Fruit fly (Drosophila melanogaster) whole organism, prepupa: ENCODE measurements around the gene Cks30A.

Source experiments
- Blimp-1 ChIP-seq: fragments of 200-800 bp; sonication (Bioruptor generic); optimal IDR thresholded peaks from 3 replicates; lab custom pipeline; 2017; ENCODE audit warnings: missing biosample characterization, missing genetic modification characterization, mild to moderate bottlenecking, moderate library complexity, missing genetic modification reagents
- CG10631 ChIP-seq: fragments of 200-800 bp; sonication (Bioruptor generic); optimal IDR thresholded peaks from 2 replicates; lab custom pipeline; 2016; ENCODE audit warnings: missing biosample characterization, missing genetic modification characterization
- CG10669 ChIP-seq: fragments of 200-800 bp; sonication (Bioruptor generic); optimal IDR thresholded peaks from 3 replicates; lab custom pipeline; 2018; ENCODE audit warnings: missing biosample characterization, mild to moderate bottlenecking, missing genetic modification characterization, moderate library complexity
- CG11762 ChIP-seq: fragments of 200-800 bp; sonication (Bioruptor generic); optimal IDR thresholded peaks from 3 replicates; lab custom pipeline; 2016; ENCODE audit warnings: missing biosample characterization, missing genetic modification characterization; ENCODE audit not compliant: insufficient read depth
- CG1621 ChIP-seq: fragments of 200-800 bp; sonication (Bioruptor generic); optimal IDR thresholded peaks from 3 replicates; lab custom pipeline; 2018; ENCODE audit warnings: missing biosample characterization, mild to moderate bottlenecking, missing genetic modification characterization
- CG16779 ChIP-seq: fragments of 200-800 bp; sonication (Bioruptor generic); optimal IDR thresholded peaks from 3 replicates; lab custom pipeline; 2017; ENCODE audit warnings: missing biosample characterization, mild to moderate bottlenecking, missing genetic modification characterization
- CG31627 ChIP-seq: fragments of 200-800 bp; sonication (Bioruptor generic); optimal IDR thresholded peaks from 3 replicates; lab custom pipeline; 2016; ENCODE audit warnings: missing biosample characterization, missing genetic modification characterization
- CG34406 ChIP-seq: fragments of 200-800 bp; sonication (Bioruptor generic); optimal IDR thresholded peaks from 3 replicates; lab custom pipeline; 2016; ENCODE audit warnings: missing biosample characterization, missing genetic modification characterization
- CG3919 ChIP-seq: fragments of 200-800 bp; sonication (Bioruptor generic); optimal IDR thresholded peaks from 3 replicates; lab custom pipeline; 2016; ENCODE audit warnings: missing biosample characterization, missing genetic modification characterization
- CG4318 ChIP-seq: fragments of 200-800 bp; sonication (Bioruptor generic); optimal IDR thresholded peaks from 3 replicates; lab custom pipeline; 2017; ENCODE audit warnings: missing biosample characterization, mild to moderate bottlenecking, missing genetic modification characterization
- CG6792 ChIP-seq: fragments of 200-800 bp; sonication (Bioruptor generic); optimal IDR thresholded peaks from 3 replicates; lab custom pipeline; 2016; ENCODE audit warnings: missing biosample characterization, missing genetic modification characterization
- CG7368 ChIP-seq: fragments of 200-800 bp; sonication (Bioruptor generic); optimal IDR thresholded peaks from 3 replicates; lab custom pipeline; 2016; ENCODE audit warnings: missing biosample characterization, missing genetic modification characterization
- CG8119 ChIP-seq: fragments of 200-800 bp; sonication (Bioruptor generic); IDR thresholded peaks from 3 replicates; pipeline ENCODE4 v1.3.6; 2022; ENCODE audit warnings: missing biosample characterization, missing genetic modification characterization
- CG8632 ChIP-seq: fragments of 200-800 bp; sonication (Bioruptor generic); optimal IDR thresholded peaks from 3 replicates; lab custom pipeline; 2016; ENCODE audit warnings: missing biosample characterization, missing genetic modification characterization
- CG9139 ChIP-seq: fragments of 200-800 bp; sonication (Bioruptor generic); optimal IDR thresholded peaks from 3 replicates; lab custom pipeline; 2017; ENCODE audit warnings: missing biosample characterization, mild to moderate bottlenecking, missing genetic modification characterization
- Eip78C ChIP-seq: fragments of 200-800 bp; sonication (Bioruptor generic); peaks from one replicate; lab custom pipeline; 2016; ENCODE audit warnings: missing biosample characterization, missing genetic modification characterization
- Eip93F ChIP-seq: fragments of 200-800 bp; sonication (Bioruptor generic); optimal IDR thresholded peaks from 2 replicates; lab custom pipeline; 2016; ENCODE audit warnings: missing biosample characterization, mild to moderate bottlenecking, missing genetic modification characterization
- Ets21C ChIP-seq: fragments of 200-800 bp; sonication (Bioruptor generic); optimal IDR thresholded peaks from 3 replicates; lab custom pipeline; 2016; ENCODE audit warnings: missing biosample characterization, missing genetic modification characterization
- Hr38 ChIP-seq: sonication (Bioruptor generic); optimal IDR thresholded peaks from 2 replicates; lab custom pipeline; 2016; ENCODE audit warnings: missing biosample characterization, missing genetic modification characterization
- Hr39 ChIP-seq: fragments of 200-800 bp; sonication (Bioruptor generic); optimal IDR thresholded peaks from 2 replicates; lab custom pipeline; 2016; ENCODE audit warnings: missing biosample characterization, missing genetic modification characterization
- Hr4 ChIP-seq: fragments of 200-800 bp; sonication (Bioruptor generic); optimal IDR thresholded peaks from 3 replicates; lab custom pipeline; 2016; ENCODE audit warnings: missing biosample characterization, missing genetic modification characterization
- Lpt ChIP-seq: fragments of 200-800 bp; sonication (Bioruptor generic); optimal IDR thresholded peaks from 3 replicates; lab custom pipeline; 2016; ENCODE audit warnings: missing biosample characterization, missing genetic modification characterization
- Met ChIP-seq: fragments of 200-800 bp; sonication (Bioruptor generic); optimal IDR thresholded peaks from 3 replicates; lab custom pipeline; 2016; ENCODE audit warnings: missing biosample characterization, missing genetic modification characterization
- Sox14 ChIP-seq: fragments of 200-800 bp; sonication (Bioruptor generic); optimal IDR thresholded peaks from 3 replicates; lab custom pipeline; 2016; ENCODE audit warnings: missing biosample characterization, missing genetic modification characterization
- achi ChIP-seq: fragments of 200-800 bp; sonication (Bioruptor generic); optimal IDR thresholded peaks from 3 replicates; lab custom pipeline; 2016; ENCODE audit warnings: missing biosample characterization, missing genetic modification characterization
- cyc ChIP-seq: fragments of 200-800 bp; sonication (Bioruptor generic); optimal IDR thresholded peaks from 3 replicates; lab custom pipeline; 2016; ENCODE audit warnings: missing biosample characterization, missing genetic modification characterization
- dsx ChIP-seq: fragments of 200-800 bp; optimal IDR thresholded peaks from 3 replicates; lab custom pipeline; 2019; ENCODE audit warnings: missing biosample characterization, mild to moderate bottlenecking, missing genetic modification characterization, moderate library complexity; ENCODE audit not compliant: poor library complexity, severe bottlenecking
- esn ChIP-seq: fragments of 200-800 bp; sonication (Bioruptor generic); optimal IDR thresholded peaks from 2 replicates; lab custom pipeline; 2016; ENCODE audit warnings: missing biosample characterization, mild to moderate bottlenecking, missing genetic modification characterization, moderate library complexity
- fd85E ChIP-seq: fragments of 200-800 bp; sonication (Bioruptor generic); optimal IDR thresholded peaks from 3 replicates; lab custom pipeline; 2016; ENCODE audit warnings: missing biosample characterization, missing genetic modification characterization
- fkh ChIP-seq: fragments of 200-800 bp; sonication (Bioruptor generic); optimal IDR thresholded peaks from 3 replicates; lab custom pipeline; 2017; ENCODE audit warnings: missing biosample characterization, mild to moderate bottlenecking, missing genetic modification characterization, moderate library complexity
- lz ChIP-seq: fragments of 200-800 bp; sonication (Bioruptor generic); optimal IDR thresholded peaks from 3 replicates; lab custom pipeline; 2016; ENCODE audit warnings: missing biosample characterization, missing genetic modification characterization
- spab ChIP-seq: fragments of 200-800 bp; sonication (Bioruptor generic); optimal IDR thresholded peaks from 2 replicates; lab custom pipeline; 2017; ENCODE audit warnings: missing biosample characterization, mild to moderate bottlenecking, missing genetic modification characterization, missing genetic modification reagents
- svp ChIP-seq: fragments of 200-800 bp; sonication (Bioruptor generic); peaks from one replicate; lab custom pipeline; 2016; ENCODE audit warnings: missing biosample characterization, missing genetic modification characterization

Cks30A gene

dm6 chr2L:9330628-9331027 lies at the start of gene Cks30A:
Cks30A (plus strand) TSS chr2L:9330763.
- TF ChIP-seq CG8632 (GFP tag; lab: Kevin White, UChicago) (no peak), spab (GFP tag; lab: Kevin White, UChicago) (no peak), CG10631 (GFP tag; lab: Kevin White, UChicago) (no peak), CG1621 (tag; lab: Kevin White, UChicago) (peak; percentile 100), CG9139 (GFP tag; lab: Kevin White, UChicago) (no peak), Sox14 (no peak), cyc (GFP tag; lab: Kevin White, UChicago) (no peak)

dm6 chr2L:9321022-9321421 lies 9.5 kb upstream of the Cks30A start:
- TF ChIP-seq Hr38 (GFP tag; lab: Kevin White, UChicago) (no peak), CG8119 (GFP tag; lab: Robert Waterston, UW) (no peak), CG8632 (GFP tag; lab: Kevin White, UChicago) (no peak), CG7368 (GFP tag; lab: Kevin White, UChicago) (no peak), Lpt (GFP tag; lab: Kevin White, UChicago) (no peak), CG3919 (GFP tag; lab: Kevin White, UChicago) (no peak), Eip93F (GFP tag; lab: Kevin White, UChicago) (no peak), Met (GFP tag; lab: Kevin White, UChicago) (no peak), lz (GFP tag; lab: Kevin White, UChicago) (no peak), Hr4 (no peak), esn (no peak)
- TF ChIP-seq, all 60 proteins: peak for 0

- TF ChIP-seq CG31627 (GFP tag; lab: Kevin White, UChicago): no peak
- no peak for TF ChIP-seq Hr4
- no peak for TF ChIP-seq fkh (GFP tag; lab: Kevin White, UChicago)
- TF ChIP-seq Ets21C: no peak
- TF ChIP-seq dsx (GFP tag; lab: Kevin White, UChicago): no peak
- TF ChIP-seq CG34406 (GFP tag; lab: Kevin White, UChicago): no peak
- no peak for TF ChIP-seq fd85E
- TF ChIP-seq CG10631 (GFP tag; lab: Kevin White, UChicago): no peak
- no peak for TF ChIP-seq CG6792 (GFP tag; lab: Kevin White, UChicago)
Measured at dm6 chr2L:9327444-9327843, 3.1 kb upstream of the Cks30A start, which contains the start of gene CG17005. CG17005 (plus strand) TSS chr2L:9327744.

dm6 chr2L:9333300-9333876 lies 2.8 kb downstream of the Cks30A start, which contains the start of gene Eaat1:
Eaat1 (plus strand) TSS chr2L:9333567.
- TF ChIP-seq svp (GFP tag; lab: Kevin White, UChicago): peak; percentile 22
- no peak for TF ChIP-seq CG8119 (GFP tag; lab: Robert Waterston, UW)
- peak; percentile 41 for TF ChIP-seq CG16779
- no peak for TF ChIP-seq Blimp-1

- no peak for TF ChIP-seq achi (GFP tag; lab: Kevin White, UChicago)
- no peak for TF ChIP-seq fd85E
- no peak for TF ChIP-seq Hr4
- peak; percentile 70 for TF ChIP-seq svp (GFP tag; lab: Kevin White, UChicago)
- no peak for TF ChIP-seq CG31627 (GFP tag; lab: Kevin White, UChicago)
Measured at dm6 chr2L:9338852-9339251, 8.3 kb downstream of the Cks30A start.

dm6 chr2L:9341960-9342359 lies 11.4 kb downstream of the Cks30A start:
- TF ChIP-seq CG4318 (GFP tag; lab: Kevin White, UChicago): no peak
- TF ChIP-seq Ets21C: no peak
- no peak for TF ChIP-seq CG11762
- no peak for TF ChIP-seq Eip78C
- no peak for TF ChIP-seq Hr39
- TF ChIP-seq CG10669 (GFP tag; lab: Kevin White, UChicago): no peak
- peak; percentile 13 for TF ChIP-seq svp (GFP tag; lab: Kevin White, UChicago)
